Fruit fly (Drosophila melanogaster) whole organism, embryonic: ENCODE data around the gene Spn28Dc.

ENCODE experiments used
- CG10321 ChIP-seq: fragments of 200-800 bp; sonication (Bioruptor generic); IDR thresholded peaks from 2 replicates; pipeline ENCODE4 v1.3.6; 2022; ENCODE audit warnings: missing biosample characterization, missing genetic modification characterization
- CG10979 ChIP-seq: fragments of 200-800 bp; sonication (Bioruptor generic); optimal IDR thresholded peaks from 2 replicates; lab custom pipeline; 2018; ENCODE audit warnings: missing biosample characterization, mild to moderate bottlenecking, missing genetic modification characterization, moderate library complexity
- CG11560 ChIP-seq: fragments of 200-800 bp; sonication (Bioruptor generic); IDR thresholded peaks from 3 replicates; pipeline ENCODE4 v1.3.6; 2022; ENCODE audit warnings: missing biosample characterization, missing genetic modification characterization
- CG13894 ChIP-seq: fragments of 200-800 bp; sonication (Bioruptor generic); optimal IDR thresholded peaks from 3 replicates; lab custom pipeline; 2018; ENCODE audit warnings: missing biosample characterization, mild to moderate bottlenecking, missing genetic modification characterization, moderate library complexity
- CG14710 ChIP-seq: fragments of 200-800 bp; sonication (Bioruptor generic); optimal IDR thresholded peaks from 3 replicates; lab custom pipeline; 2019; ENCODE audit warnings: missing biosample characterization, mild to moderate bottlenecking, missing genetic modification characterization, moderate library complexity
- CG17186 ChIP-seq: fragments of 200-800 bp; sonication (Bioruptor generic); optimal IDR thresholded peaks from 3 replicates; lab custom pipeline; 2017; ENCODE audit warnings: missing biosample characterization, missing genetic modification reagents, missing genetic modification characterization
- CG17568 ChIP-seq: fragments of 200-800 bp; sonication (Bioruptor generic); optimal IDR thresholded peaks from 2 replicates; lab custom pipeline; 2018; ENCODE audit warnings: missing biosample characterization, mild to moderate bottlenecking, missing genetic modification characterization, moderate library complexity
- CG17829 ChIP-seq: fragments of 200-800 bp; optimal IDR thresholded peaks from 2 replicates; lab custom pipeline; 2019; ENCODE audit warnings: missing biosample characterization, mild to moderate bottlenecking, missing genetic modification characterization, moderate library complexity
- CG1792 ChIP-seq: fragments of 200-800 bp; sonication (Bioruptor generic); optimal IDR thresholded peaks from 2 replicates; lab custom pipeline; 2016; ENCODE audit warnings: missing biosample characterization, missing genetic modification characterization
- CG34224 ChIP-seq: fragments of 200-800 bp; sonication (Bioruptor generic); IDR thresholded peaks from 3 replicates; pipeline ENCODE4 v1.3.6; 2022; ENCODE audit warnings: missing biosample characterization, missing genetic modification characterization; ENCODE audit not compliant: partially characterized antibody
- CG34422 ChIP-seq: fragments of 200-800 bp; sonication (Bioruptor generic); IDR thresholded peaks from 3 replicates; pipeline ENCODE4 v1.3.6; 2022; ENCODE audit warnings: missing biosample characterization, missing genetic modification characterization
- CG42726 ChIP-seq: fragments of 200-800 bp; sonication (Bioruptor generic); IDR thresholded peaks from 2 replicates; pipeline ENCODE4 v1.3.6; 2022; ENCODE audit warnings: missing biosample characterization, missing genetic modification characterization; ENCODE audit not compliant: partially characterized antibody
- CG4328 ChIP-seq: fragments of 200-800 bp; sonication (Bioruptor generic); optimal IDR thresholded peaks from 3 replicates; lab custom pipeline; 2017; ENCODE audit warnings: missing biosample characterization, missing genetic modification reagents, missing genetic modification characterization
- CG4730 ChIP-seq: fragments of 200-800 bp; sonication (Bioruptor generic); IDR thresholded peaks from 2 replicates; pipeline ENCODE4 v1.3.6; 2022; ENCODE audit warnings: missing biosample characterization, missing genetic modification characterization
- CG5953 ChIP-seq: fragments of 200-800 bp; sonication (Bioruptor generic); IDR thresholded peaks from 2 replicates; pipeline ENCODE4 v1.3.6; 2022; ENCODE audit warnings: missing biosample characterization, missing genetic modification characterization
- CG6683 ChIP-seq: fragments of 200-800 bp; sonication (Bioruptor generic); optimal IDR thresholded peaks from 2 replicates; lab custom pipeline; 2017; ENCODE audit warnings: missing biosample characterization, mild to moderate bottlenecking, missing genetic modification characterization, missing genetic modification reagents
- CG9609 ChIP-seq: fragments of 200-800 bp; sonication (Bioruptor generic); optimal IDR thresholded peaks from 3 replicates; lab custom pipeline; 2016; ENCODE audit warnings: missing biosample characterization, missing genetic modification characterization
- D ChIP-seq, 2 experiments: fragments of 200-800 bp in 1 of 2; fragments of >200 bp in 1 of 2; sonication (Bioruptor generic) in 1 of 2; optimal IDR thresholded peaks; 2 replicates in 1 of 2; 3 replicates in 1 of 2; lab custom pipeline; 2017; ENCODE audit warnings: mild to moderate bottlenecking in 1 of 2, missing biosample characterization in 1 of 2, missing genetic modification characterization in 1 of 2, missing genetic modification reagents in 1 of 2
- E2f2 ChIP-seq: fragments of 200-800 bp; sonication (Bioruptor generic); IDR thresholded peaks from 2 replicates; pipeline ENCODE4 v1.3.6; 2022; ENCODE audit warnings: missing biosample characterization, missing genetic modification characterization
- GATAe ChIP-seq: fragments of 200-800 bp; sonication (Bioruptor generic); conservative IDR thresholded peaks from 2 replicates; pipeline ENCODE4 v1.3.6; 2022; ENCODE audit warnings: missing biosample characterization, missing genetic modification characterization
- HmgZ ChIP-seq: fragments of 200-800 bp; sonication (Bioruptor generic); optimal IDR thresholded peaks from 2 replicates; lab custom pipeline; 2018; ENCODE audit warnings: missing biosample characterization, mild to moderate bottlenecking, missing genetic modification characterization
- Hr78 ChIP-seq, 2 experiments: fragments of 200-800 bp in 1 of 2; fragments of >200 bp in 1 of 2; sonication (Bioruptor generic) in 1 of 2; optimal IDR thresholded peaks; 2 replicates each; lab custom pipeline; 2017 to 2019; ENCODE audit warnings: missing biosample characterization in 2 of 2, missing genetic modification characterization in 2 of 2, mild to moderate bottlenecking in 1 of 2, moderate library complexity in 1 of 2
- Med ChIP-seq: fragments of 200-800 bp; sonication (Bioruptor generic); peaks from one replicate; lab custom pipeline; 2016; ENCODE audit warnings: missing biosample characterization, missing genetic modification characterization, mild to moderate bottlenecking, inconsistent platforms, moderate library complexity
- Myb ChIP-seq: fragments of 200-800 bp; sonication (Bioruptor generic); optimal IDR thresholded peaks from 2 replicates; lab custom pipeline; 2016; ENCODE audit warnings: missing biosample characterization, missing genetic modification characterization
- Oaz ChIP-seq: fragments of 200-800 bp; sonication (Bioruptor generic); IDR thresholded peaks from 2 replicates; pipeline ENCODE4 v1.3.6; 2022; ENCODE audit warnings: missing biosample characterization, missing genetic modification characterization
- Pdp1 ChIP-seq, 2 experiments: fragments of 200-800 bp; sonication (Bioruptor generic); optimal IDR thresholded peaks; 3 replicates each; lab custom pipeline; 2016; ENCODE audit warnings: missing biosample characterization in 2 of 2, missing genetic modification characterization in 2 of 2, mild to moderate bottlenecking in 1 of 2, moderate library complexity in 1 of 2
- Scr ChIP-seq: fragments of 200-800 bp; sonication (Bioruptor generic); IDR thresholded peaks from 2 replicates; pipeline ENCODE4 v1.3.6; 2022; ENCODE audit warnings: missing biosample characterization, missing genetic modification characterization; ENCODE audit not compliant: partially characterized antibody
- amos ChIP-seq: fragments of 200-800 bp; sonication (Bioruptor generic); IDR thresholded peaks from 2 replicates; pipeline ENCODE4 v1.3.6; 2022; ENCODE audit warnings: missing biosample characterization, missing genetic modification characterization; ENCODE audit not compliant: partially characterized antibody
- aop ChIP-seq: fragments of 200-800 bp; sonication (Bioruptor generic); IDR thresholded peaks from 2 replicates; pipeline ENCODE4 v1.3.6; 2022; ENCODE audit warnings: missing biosample characterization, missing genetic modification characterization
- chm ChIP-seq: fragments of 200-800 bp; sonication (Bioruptor generic); IDR thresholded peaks from 2 replicates; pipeline ENCODE4 v1.3.6; 2022; ENCODE audit warnings: missing biosample characterization, missing genetic modification characterization
- dati ChIP-seq: fragments of 200-800 bp; sonication (Bioruptor generic); IDR thresholded peaks from 2 replicates; pipeline ENCODE4 v1.3.6; 2022; ENCODE audit warnings: missing biosample characterization, missing genetic modification characterization
- dm ChIP-seq: fragments of 200-800 bp; sonication (Bioruptor generic); optimal IDR thresholded peaks from 3 replicates; lab custom pipeline; 2016; ENCODE audit warnings: missing biosample characterization, missing genetic modification characterization
- emc ChIP-seq: fragments of 200-800 bp; sonication (Bioruptor generic); optimal IDR thresholded peaks from 2 replicates; lab custom pipeline; 2016; ENCODE audit warnings: missing biosample characterization, missing genetic modification characterization
- fd102C ChIP-seq: fragments of 200-800 bp; sonication (Bioruptor generic); optimal IDR thresholded peaks from 2 replicates; lab custom pipeline; 2018; ENCODE audit warnings: missing biosample characterization, mild to moderate bottlenecking, missing genetic modification characterization, moderate library complexity
- gsb-n ChIP-seq: fragments of 200-800 bp; sonication (Bioruptor generic); optimal IDR thresholded peaks from 3 replicates; lab custom pipeline; 2018; ENCODE audit warnings: missing biosample characterization, mild to moderate bottlenecking, missing genetic modification characterization
- her ChIP-seq: fragments of 200-800 bp; sonication (Bioruptor generic); optimal IDR thresholded peaks from 2 replicates; lab custom pipeline; 2016; ENCODE audit warnings: missing biosample characterization, missing genetic modification characterization
- insv ChIP-seq, 2 experiments: fragments of 200-800 bp; sonication (Bioruptor generic); optimal IDR thresholded peaks; 3 replicates each; lab custom pipeline; 2016 to 2018; ENCODE audit warnings: missing biosample characterization in 2 of 2, missing genetic modification characterization in 2 of 2
- knrl ChIP-seq: fragments of 200-800 bp; sonication (Bioruptor generic); IDR thresholded peaks from 3 replicates; pipeline ENCODE4 v1.3.6; 2022; ENCODE audit warnings: missing biosample characterization, missing genetic modification characterization; ENCODE audit not compliant: partially characterized antibody
- nerfin-1 ChIP-seq: fragments of 200-800 bp; sonication (Bioruptor generic); optimal IDR thresholded peaks from 3 replicates; lab custom pipeline; 2019; ENCODE audit warnings: missing biosample characterization, mild to moderate bottlenecking, missing genetic modification characterization, moderate library complexity
- nerfin-2 ChIP-seq: fragments of 200-800 bp; sonication (Bioruptor generic); IDR thresholded peaks from 2 replicates; pipeline ENCODE4 v1.3.6; 2022; ENCODE audit warnings: missing biosample characterization, missing genetic modification characterization; ENCODE audit not compliant: partially characterized antibody
- nmo ChIP-seq: fragments of 200-800 bp; sonication (Bioruptor generic); optimal IDR thresholded peaks from 2 replicates; lab custom pipeline; 2018; ENCODE audit warnings: missing biosample characterization, mild to moderate bottlenecking, missing genetic modification characterization, moderate library complexity
- nom ChIP-seq: fragments of 200-800 bp; sonication (Bioruptor generic); optimal IDR thresholded peaks from 2 replicates; lab custom pipeline; 2017; ENCODE audit warnings: missing biosample characterization, missing genetic modification characterization, mild to moderate bottlenecking, moderate library complexity, missing genetic modification reagents
- phol ChIP-seq: fragments of 200-800 bp; sonication (Bioruptor generic); optimal IDR thresholded peaks from 3 replicates; lab custom pipeline; 2018; ENCODE audit warnings: missing biosample characterization, mild to moderate bottlenecking, missing genetic modification characterization, moderate library complexity
- rib ChIP-seq: fragments of 200-800 bp; sonication (Bioruptor generic); IDR thresholded peaks from 2 replicates; pipeline ENCODE4 v1.3.6; 2022; ENCODE audit warnings: missing biosample characterization, missing genetic modification characterization
- sd ChIP-seq: fragments of 200-800 bp; sonication (Bioruptor generic); optimal IDR thresholded peaks from 3 replicates; lab custom pipeline; 2018; ENCODE audit warnings: missing biosample characterization, mild to moderate bottlenecking, missing genetic modification characterization, moderate library complexity
- sens ChIP-seq: fragments of 200-800 bp; sonication (Bioruptor generic); peaks from one replicate; lab custom pipeline; 2016; ENCODE audit warnings: missing biosample characterization, missing genetic modification characterization
- trem ChIP-seq: fragments of 200-800 bp; optimal IDR thresholded peaks from 3 replicates; lab custom pipeline; 2019; ENCODE audit warnings: missing biosample characterization, mild to moderate bottlenecking, missing genetic modification characterization, moderate library complexity

The Spn28Dc gene

DNA sequence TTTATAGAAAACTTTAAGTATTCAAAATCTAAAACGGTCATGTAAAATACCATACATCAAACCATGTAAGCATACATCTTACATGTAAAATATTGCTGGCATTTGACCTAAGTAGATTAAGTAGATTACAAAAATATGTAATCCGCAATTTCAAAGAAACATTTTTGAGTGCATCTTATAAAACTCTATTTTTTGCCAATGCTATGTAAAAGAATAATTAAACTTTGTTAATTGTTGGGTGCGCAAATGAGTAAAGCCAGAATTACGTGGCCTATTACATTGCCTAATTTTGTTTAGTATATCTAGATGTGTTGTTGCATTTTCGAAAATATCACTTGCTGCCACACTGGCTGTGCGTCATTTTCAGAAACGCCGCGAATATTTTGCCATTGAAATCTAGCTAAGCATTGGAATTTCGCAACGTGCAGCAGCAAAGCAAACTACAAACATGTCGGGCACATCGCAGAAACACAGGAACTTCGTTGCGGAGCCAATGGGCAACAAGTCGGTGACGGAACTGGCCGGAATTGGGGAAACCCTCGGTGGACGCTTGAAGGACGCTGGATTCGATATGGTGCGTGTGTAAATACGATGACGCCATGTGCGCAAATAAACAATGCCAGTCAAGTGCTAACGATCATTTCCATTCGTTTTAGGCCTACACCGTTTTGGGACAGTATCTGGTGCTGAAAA lies 22.3 kb upstream of the Spn28Dc start, which contains the start of gene baf (continued):
- TF ChIP-seq Hr78 (GFP tag; optimal IDR thresholded peaks at IDR 0.05; lab: Kevin White, UChicago) (no peak), Scr (GFP tag; lab: Robert Waterston, UW) (0 out of 2 replicates have a peak, but pooled peaks have one; percentile 11), Pdp1 (GFP tag; optimal IDR thresholded peaks at IDR 0.05; lab: Kevin White, UChicago) (peak in 1 of 2 experiments; percentile 78), CG42726 (peak; percentile 4; the same call in 1 of the 2 replicates), HmgZ (peak; percentile 10), CG13894 (tag; lab: Kevin White, UChicago) (no peak), gsb-n (peak; percentile 7), sd (tag; lab: Kevin White, UChicago) (peak; percentile 81), CG34422 (GFP tag; lab: Robert Waterston, UW) (peak; percentile 47; the same call in 1 of the 3 replicates), her (GFP tag; lab: Kevin White, UChicago) (peak; percentile 94), nerfin-1 (peak; percentile 92), aop (no peak), CG10979 (tag; lab: Kevin White, UChicago) (no peak), fd102C (GFP tag; lab: Kevin White, UChicago) (no peak), GATAe (GFP tag; lab: Robert Waterston, UW) (no peak), CG14710 (peak; percentile 40), CG17186 (GFP tag; lab: Kevin White, UChicago) (peak; percentile 34), emc (GFP tag; lab: Kevin White, UChicago) (no peak), CG4730 (GFP tag; lab: Robert Waterston, UW) (no peak), chm (GFP tag; lab: Robert Waterston, UW) (no peak), nmo (GFP tag; lab: Kevin White, UChicago) (peak; percentile 7), D (optimal IDR thresholded peaks at IDR 0.05; lab: Kevin White, UChicago) (peak; percentile 42), D (GFP tag; optimal IDR thresholded peaks at IDR 0.05; lab: Kevin White, UChicago) (no peak), Oaz (GFP tag; lab: Robert Waterston, UW) (no peak), E2f2 (GFP tag; lab: Robert Waterston, UW) (peak; percentile 68), sens (GFP tag; lab: Kevin White, UChicago) (peak; percentile 25), dm (peak; percentile 17), CG17568 (no peak), amos (GFP tag; lab: Robert Waterston, UW) (peak; percentile 60; the same call in 1 of the 2 replicates), nerfin-2 (GFP tag; lab: Robert Waterston, UW) (peak; percentile 37; the same call in 1 of the 2 replicates), phol (tag; lab: Kevin White, UChicago) (peak; percentile 20), CG4328 (no peak), CG11560 (tag; lab: Robert Waterston, UW) (no peak), CG6683 (GFP tag; lab: Kevin White, UChicago) (no peak), CG5953 (no peak), rib (GFP tag; lab: Robert Waterston, UW) (peak; percentile 52; the same call in 1 of the 2 replicates), nom (GFP tag; lab: Kevin White, UChicago) (peak; percentile 59), insv (GFP tag; optimal IDR thresholded peaks at IDR 0.05; lab: Kevin White, UChicago) (no peak), Med (peak; percentile 81), knrl (peak; percentile 54; the same call in 2 of the 3 replicates), CG10321 (GFP tag; lab: Robert Waterston, UW) (no peak), Myb (peak; percentile 90), CG1792 (GFP tag; lab: Kevin White, UChicago) (no peak), CG17829 (tag; lab: Kevin White, UChicago) (no peak), dati (GFP tag; lab: Robert Waterston, UW) (no peak), CG9609 (GFP tag; lab: Kevin White, UChicago) (no peak), CG34224 (GFP tag; lab: Robert Waterston, UW) (peak; percentile 22; the same call in 2 of the 3 replicates), trem (peak; percentile 47)
